Worm (Caenorhabditis elegans): ENCODE data around the gene C36A4.4.

The C36A4.4 gene

ce11 chrIII:3831381-3831780 is 12.0 kb downstream of the C36A4.4 start, which contains the start of gene C36A4.10:
TSS of gene C36A4.10 (minus strand) at chrIII:3831481.
- TF ChIP-seq mep-1 (tag; optimal IDR thresholded peaks at IDR 0.05) (no peak), lin-13 (GFP tag; optimal IDR thresholded peaks at IDR 0.05) (no peak), efl-3 (GFP tag; optimal IDR thresholded peaks at IDR 0.05) (no peak), fkh-8 (tag; optimal IDR thresholded peaks at IDR 0.05) (no peak), efl-1 (optimal IDR thresholded peaks at IDR 0.05) (no peak), efl-1 (GFP tag; optimal IDR thresholded peaks at IDR 0.05 in 1 of 2) (peak in 1 of 2 experiments; percentile 43), ceh-82 (tag; optimal IDR thresholded peaks at IDR 0.05) (no peak), unc-30 (tag; optimal IDR thresholded peaks at IDR 0.05) (no peak), C16A3.4 (tag; optimal IDR thresholded peaks at IDR 0.05) (no peak)

DNA sequence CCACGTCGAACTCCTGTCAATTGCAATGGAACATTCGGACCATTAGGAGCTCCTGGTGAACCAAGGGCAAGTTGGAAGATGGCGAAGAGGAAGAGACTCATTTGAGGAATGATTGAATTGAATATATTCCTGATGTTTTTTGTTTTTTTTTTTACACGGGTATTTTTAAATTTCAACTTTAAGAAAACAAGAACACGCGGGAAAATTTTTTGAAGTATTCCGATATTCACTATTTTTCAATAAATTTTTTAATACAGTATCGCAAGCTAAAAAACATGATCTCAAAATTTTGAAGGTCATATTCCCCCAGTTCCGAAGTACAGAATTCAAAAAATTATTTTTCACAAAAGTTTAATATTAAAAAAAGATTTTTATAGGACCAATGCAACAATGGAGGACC is 14.3 kb downstream of the C36A4.4 start, which contains the start of gene cnnm-5:
Gene cnnm-5 (minus strand): TSS at position 101 of the 400 bp plus-strand sequence.
- no peak for TF ChIP-seq elt-3 (tag; optimal IDR thresholded peaks at IDR 0.05)
- no peak for TF ChIP-seq nhr-19 (GFP tag; conservative IDR thresholded peaks at IDR 0.05)
- no peak for TF ChIP-seq nhr-76 (tag; optimal IDR thresholded peaks at IDR 0.05)

DNA sequence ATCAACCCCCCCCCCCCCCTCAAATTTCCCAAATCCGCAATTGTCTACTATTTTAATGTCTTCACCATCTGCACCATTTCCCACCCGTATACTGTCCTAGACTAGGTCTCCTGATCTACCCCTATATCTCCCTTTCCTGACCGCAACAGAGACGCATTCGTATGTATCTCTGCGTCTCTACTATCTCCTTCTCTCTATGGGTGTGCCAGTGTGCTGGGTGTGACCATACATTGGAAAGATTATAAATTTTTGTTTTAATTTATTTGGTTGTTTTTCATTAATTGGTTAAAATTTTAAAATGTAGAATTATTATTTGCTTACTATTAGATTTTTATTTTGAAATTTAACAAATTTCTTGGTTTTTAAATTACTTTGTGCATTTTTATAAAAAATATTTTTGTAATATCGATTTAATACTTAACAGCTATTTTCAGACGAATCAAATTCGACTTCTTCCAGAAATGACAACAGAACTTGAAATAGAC is 21.4 kb downstream of the C36A4.4 start, which contains the start of gene amx-1:
Gene amx-1 (plus strand): TSS at position 435 of the 485 bp plus-strand sequence.
- peak in 1 of 2 experiments; percentile 1 for TF ChIP-seq efl-1 (optimal IDR thresholded peaks at IDR 0.05)
- TF ChIP-seq efl-1 (GFP tag; optimal IDR thresholded peaks at IDR 0.05 in 1 of 2), result no peak
- no peak for TF ChIP-seq Y116A8C.19 (tag; optimal IDR thresholded peaks at IDR 0.05; ENCODE audit: borderline replicate concordance)
- TF ChIP-seq rnt-1 (tag; optimal IDR thresholded peaks at IDR 0.05), result peak; percentile 47
- peak; percentile 22 for TF ChIP-seq snu-23 (GFP tag; optimal IDR thresholded peaks at IDR 0.05)

- peak; percentile 65 to 83 for TF ChIP-seq lsy-2 (tag; optimal IDR thresholded peaks at IDR 0.05)
- no peak for TF ChIP-seq C34B4.2 (tag; optimal IDR thresholded peaks at IDR 0.05)
- no peak for TF ChIP-seq ceh-63 (GFP tag; optimal IDR thresholded peaks at IDR 0.05)
- no peak for TF ChIP-seq unc-62 (GFP tag; optimal IDR thresholded peaks at IDR 0.05)
- TF ChIP-seq sptf-1 (tag; optimal IDR thresholded peaks at IDR 0.05), result no peak
- TF ChIP-seq C04F5.9 (tag; optimal IDR thresholded peaks at IDR 0.05), result no peak
- TF ChIP-seq nhr-19 (GFP tag; conservative IDR thresholded peaks at IDR 0.05), result peak; percentile 50
- no peak for TF ChIP-seq hpl-2 (GFP tag; optimal IDR thresholded peaks at IDR 0.05)
- peak; percentile 82 for TF ChIP-seq snu-23 (GFP tag; optimal IDR thresholded peaks at IDR 0.05)
- no peak for TF ChIP-seq zip-4 (GFP tag; optimal IDR thresholded peaks at IDR 0.05)
- peak; percentile 34 for TF ChIP-seq nhr-90 (tag; optimal IDR thresholded peaks at IDR 0.05; ENCODE audit: poor library complexity)
- TF ChIP-seq nhr-11 (tag; optimal IDR thresholded peaks at IDR 0.05), result no peak
- TF ChIP-seq nhr-12 (tag; optimal IDR thresholded peaks at IDR 0.05), result no peak
- peak; percentile 43 for TF ChIP-seq lin-13 (GFP tag; optimal IDR thresholded peaks at IDR 0.05)
- TF ChIP-seq lin-15B (tag; optimal IDR thresholded peaks at IDR 0.05), result no peak
- no peak for TF ChIP-seq unc-98 (GFP tag; IDR thresholded peaks at IDR 0.05)
- TF ChIP-seq dsc-1 (tag; optimal IDR thresholded peaks at IDR 0.05), result peak; percentile 20
- TF ChIP-seq isw-1 (GFP tag; IDR thresholded peaks at IDR 0.05), result peak; percentile 42; the same call in 1 of the 2 replicates
- no peak for TF ChIP-seq unc-130 (tag; optimal IDR thresholded peaks at IDR 0.05)
- TF ChIP-seq sox-4 (tag; optimal IDR thresholded peaks at IDR 0.05), result no peak
- TF ChIP-seq mef-2 (tag; optimal IDR thresholded peaks at IDR 0.05), result no peak
- TF ChIP-seq unc-86 (tag; optimal IDR thresholded peaks at IDR 0.05), result peak; percentile 44
- peak; percentile 66 to 72 for TF ChIP-seq efl-1 (optimal IDR thresholded peaks at IDR 0.05)
- TF ChIP-seq efl-1 (GFP tag; optimal IDR thresholded peaks at IDR 0.05 in 1 of 2), result peak; percentile 33 to 79
- no peak for TF ChIP-seq ztf-4 (tag; optimal IDR thresholded peaks at IDR 0.05)
- TF ChIP-seq nhr-20 (tag; optimal IDR thresholded peaks at IDR 0.05), result peak; percentile 75
- TF ChIP-seq ceh-8 (GFP tag; optimal IDR thresholded peaks at IDR 0.05), result no peak
- no peak for TF ChIP-seq ceh-90 (tag; optimal IDR thresholded peaks at IDR 0.05)
- TF ChIP-seq nhr-76 (tag; optimal IDR thresholded peaks at IDR 0.05), result no peak
- peak; percentile 56 for TF ChIP-seq xbp-1 (tag; optimal IDR thresholded peaks at IDR 0.05)
- TF ChIP-seq blmp-1 (tag; optimal IDR thresholded peaks at IDR 0.05), result peak; percentile 100
- no peak for TF ChIP-seq nhr-84 (tag; optimal IDR thresholded peaks at IDR 0.05)
- no peak for TF ChIP-seq pqm-1 (tag; optimal IDR thresholded peaks at IDR 0.05)
- peak; percentile 44 to 78 for TF ChIP-seq lin-35 (GFP tag; optimal IDR thresholded peaks at IDR 0.05)
- TF ChIP-seq skn-1 (tag; optimal IDR thresholded peaks at IDR 0.05), result peak; percentile 61
- no peak for TF ChIP-seq ces-1 (GFP tag; optimal IDR thresholded peaks at IDR 0.05)
- no peak for TF ChIP-seq hlh-17 (GFP tag; optimal IDR thresholded peaks at IDR 0.05; ENCODE audit: borderline replicate concordance)
- peak; percentile 83 for TF ChIP-seq mep-1 (tag; optimal IDR thresholded peaks at IDR 0.05)
Observed at ce11 chrIII:3820134-3820533, 23.3 kb downstream of the C36A4.4 start.
